Fruit fly (Drosophila melanogaster) whole organism, adult: ENCODE results near the gene Cat.

Experiments used
- CG11617 ChIP-seq: fragments of 200-800 bp; sonication (Bioruptor generic); optimal IDR thresholded peaks from 2 replicates; lab custom pipeline; 2017; ENCODE audit warnings: mild to moderate bottlenecking, missing biosample characterization, missing genetic modification reagents, missing genetic modification characterization
- CG12768 ChIP-seq: fragments of 200-800 bp; sonication (Bioruptor generic); optimal IDR thresholded peaks from 2 replicates; lab custom pipeline; 2017; ENCODE audit warnings: missing biosample characterization, missing genetic modification characterization, mild to moderate bottlenecking, moderate library complexity, missing genetic modification reagents
- CG14711 ChIP-seq: fragments of 200-800 bp; sonication (Bioruptor generic); optimal IDR thresholded peaks from 2 replicates; lab custom pipeline; 2018; ENCODE audit warnings: missing biosample characterization, mild to moderate bottlenecking, missing genetic modification characterization, moderate library complexity
- CG1620 ChIP-seq: fragments of 200-800 bp; sonication (Bioruptor generic); optimal IDR thresholded peaks from 2 replicates; lab custom pipeline; 2016; ENCODE audit warnings: missing biosample characterization, missing genetic modification characterization
- CG33017 ChIP-seq: fragments of 200-800 bp; sonication (Bioruptor generic); optimal IDR thresholded peaks from 2 replicates; lab custom pipeline; 2018; ENCODE audit warnings: missing biosample characterization, mild to moderate bottlenecking, missing genetic modification characterization, moderate library complexity
- CG5204 ChIP-seq: fragments of 200-800 bp; sonication (Bioruptor generic); optimal IDR thresholded peaks from 2 replicates; lab custom pipeline; 2016; ENCODE audit warnings: missing biosample characterization, missing genetic modification characterization
- CG7045 ChIP-seq: fragments of 200-800 bp; sonication (Bioruptor generic); optimal IDR thresholded peaks from 2 replicates; lab custom pipeline; 2017; ENCODE audit warnings: missing biosample characterization, mild to moderate bottlenecking, missing genetic modification characterization
- CG7101 ChIP-seq: fragments of 200-800 bp; sonication (Bioruptor generic); optimal IDR thresholded peaks from 2 replicates; lab custom pipeline; 2018; ENCODE audit warnings: missing biosample characterization, mild to moderate bottlenecking, missing genetic modification characterization, moderate library complexity
- Clk ChIP-seq: fragments of 200-800 bp; sonication (Bioruptor generic); optimal IDR thresholded peaks from 2 replicates; lab custom pipeline; 2017; ENCODE audit warnings: missing biosample characterization, missing genetic modification characterization
- Crg-1 ChIP-seq: fragments of 200-800 bp; sonication (Bioruptor generic); optimal IDR thresholded peaks from 2 replicates; lab custom pipeline; 2016; ENCODE audit warnings: missing biosample characterization, missing genetic modification characterization
- Hr96 ChIP-seq: fragments of 200-800 bp; sonication (Bioruptor generic); optimal IDR thresholded peaks from 2 replicates; lab custom pipeline; 2016; ENCODE audit warnings: missing biosample characterization, missing genetic modification characterization
- Mnt ChIP-seq: fragments of 200-800 bp; sonication (Bioruptor generic); optimal IDR thresholded peaks from 2 replicates; lab custom pipeline; 2016; ENCODE audit warnings: missing biosample characterization, mild to moderate bottlenecking, missing genetic modification characterization
- bab1 ChIP-seq: fragments of 200-800 bp; sonication (Bioruptor generic); optimal IDR thresholded peaks from 3 replicates; lab custom pipeline; 2019; ENCODE audit warnings: missing biosample characterization, mild to moderate bottlenecking, missing genetic modification characterization, moderate library complexity
- cic ChIP-seq: fragments of 200-800 bp; sonication (Bioruptor generic); optimal IDR thresholded peaks from 2 replicates; lab custom pipeline; 2017; ENCODE audit warnings: missing biosample characterization, mild to moderate bottlenecking, missing genetic modification characterization, moderate library complexity
- cnc ChIP-seq, 2 experiments: fragments of >200 bp; optimal IDR thresholded peaks; 2 replicates each; lab custom pipeline; 2017
- kay ChIP-seq: fragments of 200-800 bp; sonication (Bioruptor generic); peaks from one replicate; lab custom pipeline; 2016; ENCODE audit warnings: missing biosample characterization, missing genetic modification characterization, borderline replicate concordance
- ovo ChIP-seq: fragments of 200-800 bp; sonication (Bioruptor generic); optimal IDR thresholded peaks from 2 replicates; lab custom pipeline; 2016; ENCODE audit warnings: missing biosample characterization, missing genetic modification characterization
- pad ChIP-seq: fragments of 200-800 bp; sonication (Bioruptor generic); optimal IDR thresholded peaks from 3 replicates; lab custom pipeline; 2017; ENCODE audit warnings: missing biosample characterization, missing genetic modification characterization, mild to moderate bottlenecking, moderate library complexity, missing genetic modification reagents
- tj ChIP-seq: fragments of 200-800 bp; sonication (Bioruptor generic); optimal IDR thresholded peaks from 3 replicates; lab custom pipeline; 2017; ENCODE audit warnings: missing biosample characterization, mild to moderate bottlenecking, missing genetic modification characterization, moderate library complexity
- toe ChIP-seq: fragments of 200-800 bp; sonication (Bioruptor generic); optimal IDR thresholded peaks from 2 replicates; lab custom pipeline; 2016; ENCODE audit warnings: missing biosample characterization, missing genetic modification characterization

Gene Cat

dm6 chr3L:18854412-18854811, 32.0 kb downstream of the Cat start:
- TF ChIP-seq pad (GFP tag; lab: Kevin White, UChicago) (no peak), kay (no peak), ovo (GFP tag; lab: Kevin White, UChicago) (no peak), Mnt (GFP tag; lab: Kevin White, UChicago) (no peak), cnc (optimal IDR thresholded peaks at IDR 0.05; lab: Kevin White, UChicago) (no peak), Crg-1 (GFP tag; lab: Kevin White, UChicago) (no peak), CG14711 (tag; lab: Kevin White, UChicago) (no peak), toe (no peak), CG7101 (no peak), Clk (GFP tag; lab: Kevin White, UChicago) (no peak), CG5204 (GFP tag; lab: Kevin White, UChicago) (no peak), bab1 (GFP tag; lab: Kevin White, UChicago) (no peak), CG7045 (GFP tag; lab: Kevin White, UChicago) (no peak), CG11617 (GFP tag; lab: Kevin White, UChicago) (no peak), CG33017 (tag; lab: Kevin White, UChicago) (no peak), Hr96 (GFP tag; lab: Kevin White, UChicago) (no peak), CG12768 (GFP tag; lab: Kevin White, UChicago) (no peak), CG1620 (GFP tag; lab: Kevin White, UChicago) (no peak)

DNA sequence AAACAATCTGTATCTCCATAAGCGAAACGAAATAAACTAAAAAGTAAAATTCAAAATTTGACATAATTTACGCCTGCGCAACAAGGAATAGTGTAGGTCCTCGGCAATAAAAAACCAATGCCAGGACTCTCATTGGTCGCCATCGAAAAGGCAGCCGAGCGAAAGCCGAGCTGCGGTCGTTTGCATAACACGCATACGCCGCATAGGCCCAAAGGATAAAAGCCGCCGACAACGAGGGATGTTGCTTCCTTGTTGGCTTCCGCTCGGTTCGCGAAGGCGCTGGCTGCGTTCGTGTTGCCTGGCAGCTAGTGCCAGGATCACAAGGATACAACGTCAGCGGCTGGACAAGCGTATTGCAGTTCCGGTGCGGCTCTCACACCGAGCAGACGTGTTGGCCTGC, 38.1 kb downstream of the Cat start:
- TF ChIP-seq ovo (GFP tag; lab: Kevin White, UChicago), result no peak
- TF ChIP-seq CG5204 (GFP tag; lab: Kevin White, UChicago), result no peak
- TF ChIP-seq pad (GFP tag; lab: Kevin White, UChicago), result no peak
- no peak for TF ChIP-seq cnc (optimal IDR thresholded peaks at IDR 0.05; lab: Kevin White, UChicago)
- no peak for TF ChIP-seq kay
- TF ChIP-seq cic, result no peak
- TF ChIP-seq CG1620 (GFP tag; lab: Kevin White, UChicago), result no peak
- no peak for TF ChIP-seq Hr96 (GFP tag; lab: Kevin White, UChicago)
- no peak for TF ChIP-seq tj (GFP tag; lab: Kevin White, UChicago)
- no peak for TF ChIP-seq CG7101

DNA sequence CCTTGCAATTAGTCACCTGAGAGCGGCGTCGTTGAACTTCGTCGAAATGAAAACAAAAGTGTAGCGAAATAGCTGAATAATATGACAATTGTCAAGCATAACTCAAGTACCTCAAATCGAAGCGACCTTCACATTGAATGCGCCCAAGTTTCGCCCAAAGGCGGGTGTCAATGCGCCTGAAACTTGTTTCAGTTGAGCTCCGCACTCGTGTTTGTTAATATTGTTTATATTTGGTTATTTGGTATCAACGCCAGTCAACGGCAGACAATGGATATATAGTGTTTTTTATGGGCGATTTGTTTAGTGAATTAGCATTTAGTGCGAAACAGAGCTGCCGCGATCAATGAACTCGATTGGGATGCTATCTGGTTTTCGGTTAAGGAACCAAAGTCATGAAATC, 39.5 kb downstream of the Cat start:
- TF ChIP-seq ovo (GFP tag; lab: Kevin White, UChicago) (no peak), CG14711 (tag; lab: Kevin White, UChicago) (no peak), CG33017 (tag; lab: Kevin White, UChicago) (no peak), bab1 (GFP tag; lab: Kevin White, UChicago) (no peak), CG7045 (GFP tag; lab: Kevin White, UChicago) (no peak), kay (peak; percentile 56), pad (GFP tag; lab: Kevin White, UChicago) (no peak)

DNA sequence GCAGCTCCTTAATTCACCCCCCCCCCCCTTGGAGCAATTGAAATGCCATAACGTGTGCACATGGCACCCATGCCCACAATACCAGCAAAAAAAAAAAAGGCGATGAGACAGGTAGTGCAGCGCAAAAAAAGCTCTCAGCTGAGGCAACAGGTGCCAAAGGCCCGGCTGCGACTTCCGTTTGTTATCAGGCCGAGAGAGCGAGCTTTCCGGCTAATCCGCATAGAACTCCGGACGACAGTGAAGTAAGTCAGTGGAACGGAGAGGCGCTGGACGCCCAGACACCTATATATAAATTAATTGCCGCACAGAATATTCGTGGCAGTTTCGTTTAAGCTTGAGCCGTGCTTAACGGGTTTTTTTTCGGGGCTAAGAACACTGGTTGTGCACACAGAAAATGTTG, 40.9 kb downstream of the Cat start, which contains the start of gene CG6865:
CG6865 (plus strand) TSS at position 321 of the 400 bp plus-strand sequence.
- no peak for TF ChIP-seq kay

DNA sequence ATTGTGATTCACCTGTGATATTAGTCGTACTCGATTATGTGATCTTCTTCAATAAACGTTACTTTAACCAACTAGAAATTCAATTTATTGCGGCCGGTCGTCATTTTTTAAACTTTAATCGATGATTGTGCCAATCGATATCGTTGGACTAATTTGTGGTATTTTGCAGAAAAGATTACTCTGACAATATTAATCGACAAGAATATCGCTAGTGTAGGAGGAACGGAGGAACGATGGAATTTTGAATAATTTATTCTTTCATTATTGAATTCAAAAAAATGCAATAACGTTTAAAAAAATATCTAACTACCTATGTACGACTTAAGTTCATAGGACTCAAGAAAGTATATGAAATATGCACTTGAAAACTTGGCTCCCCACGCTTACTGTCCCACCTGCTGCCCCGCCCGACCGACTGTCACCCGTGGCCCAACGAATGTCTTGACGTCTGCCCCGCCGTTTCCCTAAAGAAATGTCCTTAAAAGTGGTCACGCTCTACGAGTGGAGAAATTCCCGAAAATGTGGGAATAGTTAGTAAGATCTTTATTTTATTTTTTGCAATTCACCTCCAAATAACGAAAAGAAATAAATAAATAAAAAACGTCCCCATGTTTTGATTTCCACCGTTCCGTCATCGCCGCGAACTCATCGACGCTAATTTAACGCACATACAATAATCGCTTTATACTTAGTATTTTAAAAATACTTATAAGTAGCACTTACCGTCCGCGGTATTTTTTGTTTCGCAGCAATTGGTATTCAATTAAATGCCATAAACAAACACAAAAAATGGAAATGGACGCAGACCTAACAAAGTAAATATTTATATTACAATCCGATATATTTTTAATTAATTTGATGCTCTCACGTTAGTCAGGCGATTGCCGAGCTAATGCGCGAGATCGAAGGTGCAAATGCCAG, 43.3 kb downstream of the Cat start, which contains the start of gene CG14074:
CG14074 (plus strand) TSS at position 779 of the 921 bp plus-strand sequence.
- no peak for TF ChIP-seq kay
- TF ChIP-seq CG14711 (tag; lab: Kevin White, UChicago), result no peak
- no peak for TF ChIP-seq bab1 (GFP tag; lab: Kevin White, UChicago)
- TF ChIP-seq CG33017 (tag; lab: Kevin White, UChicago), result no peak
- no peak for TF ChIP-seq pad (GFP tag; lab: Kevin White, UChicago)
- no peak for TF ChIP-seq Hr96 (GFP tag; lab: Kevin White, UChicago)
- TF ChIP-seq CG7101, result no peak
- TF ChIP-seq cic, result no peak
- TF ChIP-seq CG5204 (GFP tag; lab: Kevin White, UChicago), result no peak
- no peak for TF ChIP-seq CG11617 (GFP tag; lab: Kevin White, UChicago)
- no peak for TF ChIP-seq CG7045 (GFP tag; lab: Kevin White, UChicago)
- TF ChIP-seq cnc (optimal IDR thresholded peaks at IDR 0.05; lab: Kevin White, UChicago), result no peak
- TF ChIP-seq Clk (GFP tag; lab: Kevin White, UChicago), result no peak
- no peak for TF ChIP-seq Mnt (GFP tag; lab: Kevin White, UChicago)
- TF ChIP-seq CG1620 (GFP tag; lab: Kevin White, UChicago), result no peak
- TF ChIP-seq toe, result no peak
- TF ChIP-seq Crg-1 (GFP tag; lab: Kevin White, UChicago), result no peak
- no peak for TF ChIP-seq CG12768 (GFP tag; lab: Kevin White, UChicago)
- TF ChIP-seq ovo (GFP tag; lab: Kevin White, UChicago), result no peak

- TF ChIP-seq CG7101 (peak; percentile 87), tj (GFP tag; lab: Kevin White, UChicago) (peak; percentile 62), Hr96 (GFP tag; lab: Kevin White, UChicago) (peak; percentile 13), Crg-1 (GFP tag; lab: Kevin White, UChicago) (no peak), cic (peak; percentile 52), bab1 (GFP tag; lab: Kevin White, UChicago) (peak; percentile 88), CG5204 (GFP tag; lab: Kevin White, UChicago) (peak; percentile 71), Mnt (GFP tag; lab: Kevin White, UChicago) (peak; percentile 64), ovo (GFP tag; lab: Kevin White, UChicago) (peak; percentile 51), CG7045 (GFP tag; lab: Kevin White, UChicago) (peak; percentile 83), toe (peak; percentile 5), CG14711 (tag; lab: Kevin White, UChicago) (peak; percentile 80), CG33017 (tag; lab: Kevin White, UChicago) (peak; percentile 87), pad (GFP tag; lab: Kevin White, UChicago) (peak; percentile 53), CG1620 (GFP tag; lab: Kevin White, UChicago) (peak; percentile 34), Clk (GFP tag; lab: Kevin White, UChicago) (peak; percentile 11), CG12768 (GFP tag; lab: Kevin White, UChicago) (peak; percentile 84), cnc (optimal IDR thresholded peaks at IDR 0.05; lab: Kevin White, UChicago) (no peak), CG11617 (GFP tag; lab: Kevin White, UChicago) (peak; percentile 87), kay (no peak)
Observed at dm6 chr3L:18867521-18867920, 45.1 kb downstream of the Cat start, which contains the start of gene Dysb. Gene Dysb (plus strand): TSS chr3L:18867771.
